Worm (Caenorhabditis elegans) whole organism, L1 larva: ENCODE measurements around the gene pitp-1.

Experiments used
- dsc-1 ChIP-seq: sonication (generic microtip); optimal IDR thresholded peaks from 2 replicates; lab custom pipeline; 2016; ENCODE audit warnings: mild to moderate bottlenecking, missing genetic modification characterization, missing compliant biosample characterization
- fkh-10 ChIP-seq: sonication (generic microtip); optimal IDR thresholded peaks from 2 replicates; lab custom pipeline; 2017; ENCODE audit warnings: missing biosample characterization, missing genetic modification reagents, missing genetic modification characterization
- mep-1 ChIP-seq: fragments of 150-350 bp; optimal IDR thresholded peaks from 2 replicates; lab custom pipeline; 2014; ENCODE audit warnings: missing biosample characterization, missing genetic modification characterization
- pax-3 ChIP-seq: fragments of 200-800 bp; sonication (Bioruptor generic); optimal IDR thresholded peaks from 2 replicates; lab custom pipeline; 2018; ENCODE audit warnings: mild to moderate bottlenecking, missing genetic modification characterization, moderate library complexity, missing compliant biosample characterization
- pqm-1 ChIP-seq: sonication (generic microtip); optimal IDR thresholded peaks from 3 replicates; lab custom pipeline; 2017; ENCODE audit warnings: missing biosample characterization, missing genetic modification characterization
- unc-130 ChIP-seq: fragments of 150-350 bp; optimal IDR thresholded peaks from 2 replicates; lab custom pipeline; 2017; ENCODE audit warnings: missing biosample characterization, missing genetic modification characterization, inconsistent platforms
- unc-62 ChIP-seq: fragments of 150-350 bp; optimal IDR thresholded peaks from 2 replicates; lab custom pipeline; 2014; ENCODE audit warnings: missing biosample characterization, missing genetic modification reagents, missing genetic modification characterization

ce11 chrIII:3562276-3562675 is 32.7 kb upstream of the pitp-1 start:
- TF ChIP-seq unc-62 (GFP tag; lab: Kevin White, UChicago) (no peak), dsc-1 (tag; lab: Kevin White, UChicago) (no peak), fkh-10 (GFP tag; lab: Kevin White, UChicago) (no peak), pax-3 (tag; lab: Kevin White, UChicago) (no peak), pqm-1 (tag; lab: Kevin White, UChicago) (no peak), mep-1 (no peak), unc-130 (tag; lab: Kevin White, UChicago) (no peak)
